Worm (Caenorhabditis elegans) whole organism, L4 larva: ENCODE results near the gene acr-10.

Experiments
- dmd-9 ChIP-seq: fragments of 200-800 bp; sonication (Bioruptor generic); IDR thresholded peaks from 2 replicates; pipeline ENCODE4 v1.3.6; 2022; ENCODE audit warnings: missing genetic modification reagents, missing genetic modification characterization, missing compliant biosample characterization
- lin-39 ChIP-seq: fragments of 150-350 bp; optimal IDR thresholded peaks from 2 replicates; lab custom pipeline; 2014; ENCODE audit warnings: missing biosample characterization, missing genetic modification reagents, missing genetic modification characterization
- snpc-4 ChIP-seq: fragments of 150-350 bp; optimal IDR thresholded peaks from 2 replicates; lab custom pipeline; 2014; ENCODE audit warnings: missing biosample characterization, missing genetic modification characterization

- TF ChIP-seq dmd-9 (GFP tag; lab: Robert Waterston, UW) (no peak), snpc-4 (tag; lab: Kevin White, UChicago) (no peak), lin-39 (no peak)
These were observed 14.3 kb upstream of the acr-10 start for ce11 chrX:4007724-4008123.
